Fruit fly (Drosophila melanogaster) whole organism: Measurements from ENCODE around the gene CG42594.

Experiments
- CG8478 ChIP-seq: fragments of >200 bp; optimal IDR thresholded peaks from 2 replicates; lab custom pipeline; 2018; ENCODE audit warnings: inconsistent platforms
- Dll ChIP-seq: fragments of >200 bp; optimal IDR thresholded peaks from 2 replicates; lab custom pipeline; 2017
- EcR ChIP-seq, 2 experiments: fragments of >200 bp; optimal IDR thresholded peaks; 2 replicates each; lab custom pipeline; 2017; ENCODE audit warnings: missing biosample characterization in 2 of 2, missing genetic modification characterization in 2 of 2, missing genetic modification reagents in 2 of 2
- pan ChIP-seq: fragments of >200 bp; optimal IDR thresholded peaks from 2 replicates; lab custom pipeline; 2017
- psq ChIP-seq: fragments of >200 bp; optimal IDR thresholded peaks from 2 replicates; lab custom pipeline; 2017

- TF ChIP-seq psq (lab: Kevin White, UChicago): no peak
- TF ChIP-seq EcR (GFP tag; optimal IDR thresholded peaks at IDR 0.05; lab: Kevin White, UChicago): no peak
- TF ChIP-seq CG8478 (lab: Kevin White, UChicago): no peak
- no peak for TF ChIP-seq pan (lab: Kevin White, UChicago)
- no peak for TF ChIP-seq Dll (lab: Kevin White, UChicago)
Measured at dm6 chrX:4911765-4912245, 71.2 kb downstream of the CG42594 start.
